Worm (Caenorhabditis elegans): ENCODE measurements around the gene unc-84.
A peak's percentile ranks its signal among the peaks of the same experiment; 100 is the strongest.

The unc-84 gene

ce11 chrX:13541335-13541734, 43.2 kb upstream of the unc-84 start:
- TF ChIP-seq fkh-10 (GFP tag; optimal IDR thresholded peaks at IDR 0.05) (no peak), nhr-12 (tag; optimal IDR thresholded peaks at IDR 0.05) (no peak), nhr-23 (tag; optimal IDR thresholded peaks at IDR 0.05) (peak; percentile 29), nhr-25 (tag; optimal IDR thresholded peaks at IDR 0.05) (peak; percentile 24), elt-3 (tag; optimal IDR thresholded peaks at IDR 0.05) (peak in 1 of 3 experiments; percentile 74), elt-1 (tag; optimal IDR thresholded peaks at IDR 0.05) (peak; percentile 37), ama-1 (optimal IDR thresholded peaks at IDR 0.05) (peak; percentile 85), nhr-43 (tag; optimal IDR thresholded peaks at IDR 0.05; ENCODE audit: poor library complexity, severe bottlenecking) (peak; percentile 35), nhr-237 (tag; optimal IDR thresholded peaks at IDR 0.05) (no peak), elt-2 (tag; optimal IDR thresholded peaks at IDR 0.05) (no peak)

- TF ChIP-seq ama-1 (optimal IDR thresholded peaks at IDR 0.05): peak; percentile 94
- no peak for TF ChIP-seq nhr-76 (tag; optimal IDR thresholded peaks at IDR 0.05)
These were observed 42.3 kb upstream of the unc-84 start, which contains the start of gene cah-4 for ce11 chrX:13542236-13542635. TSS of gene cah-4 (plus strand) at chrX:13542574.

ce11 chrX:13542757-13543156, 41.8 kb upstream of the unc-84 start:
- peak; percentile 86 for TF ChIP-seq ama-1 (optimal IDR thresholded peaks at IDR 0.05)
- peak; percentile 23 for TF ChIP-seq hmg-11 (tag; optimal IDR thresholded peaks at IDR 0.05)
- peak; percentile 30 for TF ChIP-seq lin-39 (tag; optimal IDR thresholded peaks at IDR 0.05)
- peak; percentile 22 for TF ChIP-seq ztf-4 (tag; optimal IDR thresholded peaks at IDR 0.05)
- no peak for TF ChIP-seq mdl-1 (tag; optimal IDR thresholded peaks at IDR 0.05)
- peak; percentile 41 for TF ChIP-seq nfya-1 (tag; optimal IDR thresholded peaks at IDR 0.05; ENCODE audit: insufficient read depth)

ce11 chrX:13543350-13543749, 41.2 kb upstream of the unc-84 start:
- peak; percentile 51 for TF ChIP-seq ama-1 (optimal IDR thresholded peaks at IDR 0.05)
- no peak for TF ChIP-seq nhr-23 (tag; optimal IDR thresholded peaks at IDR 0.05)
- no peak for TF ChIP-seq fos-1 (tag; optimal IDR thresholded peaks at IDR 0.05)

ce11 chrX:13544544-13545021, 40.0 kb upstream of the unc-84 start:
- TF ChIP-seq nhr-28 (tag; optimal IDR thresholded peaks at IDR 0.05) (no peak), fkh-2 (tag; optimal IDR thresholded peaks at IDR 0.05) (no peak), egl-5 (tag; optimal IDR thresholded peaks at IDR 0.05) (no peak), elt-3 (tag; optimal IDR thresholded peaks at IDR 0.05) (no peak), zag-1 (tag; optimal IDR thresholded peaks at IDR 0.05) (no peak), nhr-43 (tag; optimal IDR thresholded peaks at IDR 0.05; ENCODE audit: poor library complexity, severe bottlenecking) (peak; percentile 15), ama-1 (optimal IDR thresholded peaks at IDR 0.05) (peak; percentile 96), nhr-77 (tag; optimal IDR thresholded peaks at IDR 0.05) (no peak), daf-12 (tag; optimal IDR thresholded peaks at IDR 0.05) (no peak), nhr-76 (tag; optimal IDR thresholded peaks at IDR 0.05) (no peak), pqm-1 (tag; optimal IDR thresholded peaks at IDR 0.05) (no peak), elt-1 (tag; optimal IDR thresholded peaks at IDR 0.05) (no peak), nhr-25 (tag; optimal IDR thresholded peaks at IDR 0.05) (no peak)

- no peak for TF ChIP-seq nhr-25 (tag; optimal IDR thresholded peaks at IDR 0.05)
- no peak for TF ChIP-seq nhr-11 (tag; optimal IDR thresholded peaks at IDR 0.05)
- TF ChIP-seq R02D3.7 (tag; optimal IDR thresholded peaks at IDR 0.05): no peak
- TF ChIP-seq elt-3 (tag; optimal IDR thresholded peaks at IDR 0.05): no peak
These were observed 33.7 kb upstream of the unc-84 start, which contains the start of gene odr-1 for ce11 chrX:13550890-13551289. TSS of gene odr-1 (minus strand) at chrX:13550990.

ce11 chrX:13555098-13555497, 29.5 kb upstream of the unc-84 start:
- TF ChIP-seq nhr-11 (tag; optimal IDR thresholded peaks at IDR 0.05) (peak; percentile 41), lsy-12 (tag; optimal IDR thresholded peaks at IDR 0.05) (no peak), nfya-1 (tag; optimal IDR thresholded peaks at IDR 0.05; ENCODE audit: insufficient read depth) (peak; percentile 8), lin-39 (tag; optimal IDR thresholded peaks at IDR 0.05) (peak; percentile 14)

ce11 chrX:13556066-13556465, 28.5 kb upstream of the unc-84 start, which contains the start of gene glb-20:
TSS of gene glb-20 (minus strand) at chrX:13556166.
- TF ChIP-seq fkh-2 (tag; optimal IDR thresholded peaks at IDR 0.05) (no peak), lin-39 (tag; optimal IDR thresholded peaks at IDR 0.05) (no peak), unc-62 (GFP tag; optimal IDR thresholded peaks at IDR 0.05) (no peak), eor-1 (tag; optimal IDR thresholded peaks at IDR 0.05) (no peak), lsy-12 (tag; optimal IDR thresholded peaks at IDR 0.05) (no peak), ceh-16 (tag; optimal IDR thresholded peaks at IDR 0.05) (no peak)

Measured in whole organism, L3 larva.